Worm (Caenorhabditis elegans): ENCODE measurements around the gene F17A9.5.

The F17A9.5 gene

DNA sequence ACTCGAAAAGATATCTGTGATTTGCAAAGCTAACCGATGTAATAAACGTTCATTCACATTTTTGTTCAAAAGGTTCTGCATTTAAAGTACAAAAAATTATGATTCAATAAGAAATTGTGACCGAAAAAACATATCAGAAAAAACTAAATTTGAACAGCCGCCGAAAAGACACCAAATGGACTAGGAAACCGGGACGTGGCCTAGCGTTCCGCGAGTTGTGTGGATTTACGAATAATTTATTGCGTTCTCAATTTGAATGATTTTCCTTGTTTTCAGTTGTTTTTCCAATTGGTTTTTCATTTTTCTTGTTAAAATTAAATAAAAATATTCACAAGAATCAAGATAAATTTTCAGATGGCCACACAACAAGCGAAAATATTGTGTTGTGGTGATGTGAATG is 5.3 kb downstream of the F17A9.5 start, which contains the start of gene cwf-19L1 (continued):
- TF ChIP-seq blmp-1 (tag; optimal IDR thresholded peaks at IDR 0.05; ENCODE audit: insufficient read depth) (no peak), unc-55 (GFP tag; optimal IDR thresholded peaks at IDR 0.05) (peak; percentile 83), peb-1 (tag; optimal IDR thresholded peaks at IDR 0.05) (no peak), nhr-129 (tag; optimal IDR thresholded peaks at IDR 0.05) (peak; percentile 48), ama-1 (optimal IDR thresholded peaks at IDR 0.05) (peak; percentile 24), R02D3.7 (tag; optimal IDR thresholded peaks at IDR 0.05) (peak; percentile 65), ztf-1 (GFP tag; conservative IDR thresholded peaks at IDR 0.05) (no peak), sem-4 (tag; optimal IDR thresholded peaks at IDR 0.05) (peak; percentile 22), nhr-12 (tag; optimal IDR thresholded peaks at IDR 0.05) (no peak), egl-27 (tag; optimal IDR thresholded peaks at IDR 0.05) (no peak), sma-3 (GFP tag; optimal IDR thresholded peaks at IDR 0.05) (peak; percentile 35), mbf-1 (tag; optimal IDR thresholded peaks at IDR 0.05) (no peak), lin-11 (tag; optimal IDR thresholded peaks at IDR 0.05) (no peak), nhr-23 (tag; optimal IDR thresholded peaks at IDR 0.05) (no peak), elt-1 (tag; optimal IDR thresholded peaks at IDR 0.05) (no peak), lin-13 (GFP tag; optimal IDR thresholded peaks at IDR 0.05) (peak; percentile 35), mab-5 (tag; optimal IDR thresholded peaks at IDR 0.05) (peak; percentile 90), aly-2 (tag; optimal IDR thresholded peaks at IDR 0.05) (no peak), gmeb-1 (tag; optimal IDR thresholded peaks at IDR 0.05) (peak; percentile 93), sma-9 (GFP tag; optimal IDR thresholded peaks at IDR 0.05) (peak; percentile 84), sma-9 (tag; optimal IDR thresholded peaks at IDR 0.05) (no peak), F13H6.1 (tag; optimal IDR thresholded peaks at IDR 0.05) (peak; percentile 41)

DNA sequence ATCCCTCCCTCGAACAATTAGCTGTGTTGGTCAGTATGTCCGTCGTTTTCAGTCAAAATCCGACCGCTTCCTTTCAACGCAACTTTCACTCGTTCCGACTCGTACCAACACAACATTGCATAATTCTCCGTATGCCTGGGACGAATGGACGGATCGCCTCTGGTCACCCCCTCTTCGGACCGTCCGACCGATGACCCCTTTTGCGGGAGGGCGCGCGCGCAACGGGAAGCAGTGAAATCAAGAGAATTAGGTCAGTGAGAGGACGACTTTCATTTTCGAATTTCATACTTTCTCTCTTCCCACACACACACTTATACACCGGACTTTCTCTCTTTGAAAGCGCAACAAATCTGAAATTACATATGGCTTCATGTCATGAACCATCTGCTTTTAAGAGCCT is 7.4 kb downstream of the F17A9.5 start, which contains the start of gene atf-8:
Gene atf-8 (plus strand): TSS at position 234 of the 400 bp plus-strand sequence.
- TF ChIP-seq nhr-237 (tag; optimal IDR thresholded peaks at IDR 0.05) (no peak), blmp-1 (tag; optimal IDR thresholded peaks at IDR 0.05; ENCODE audit: insufficient read depth) (peak; percentile 98)

DNA sequence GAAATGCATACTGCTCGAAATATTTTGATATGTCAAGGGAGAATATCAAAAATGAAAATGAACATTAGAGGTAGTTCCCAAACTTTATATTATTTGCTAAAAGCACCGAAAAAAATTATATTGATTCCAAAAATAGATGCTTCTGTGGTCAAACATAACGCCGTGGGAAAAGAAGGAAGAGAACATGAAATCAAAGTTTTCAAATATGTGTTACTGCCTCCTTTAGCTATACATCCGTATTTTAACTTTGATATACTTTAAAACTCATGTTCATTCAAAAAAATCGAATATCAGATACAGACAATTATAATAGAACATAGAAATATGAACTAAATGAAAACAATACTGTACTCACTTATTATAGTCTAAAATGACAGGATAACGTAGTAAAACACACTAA is 9.4 kb downstream of the F17A9.5 start, which contains the start of gene Y38A10A.11:
Gene Y38A10A.11 (minus strand): TSS at position 101 of the 400 bp plus-strand sequence.
- TF ChIP-seq nhr-21 (tag; optimal IDR thresholded peaks at IDR 0.05) (no peak), crh-2 (tag; optimal IDR thresholded peaks at IDR 0.05) (no peak), lin-11 (tag; optimal IDR thresholded peaks at IDR 0.05) (no peak), ceh-16 (tag; optimal IDR thresholded peaks at IDR 0.05) (no peak), ztf-4 (tag; optimal IDR thresholded peaks at IDR 0.05) (no peak), nhr-6 (tag; optimal IDR thresholded peaks at IDR 0.05) (no peak), mdl-1 (tag; optimal IDR thresholded peaks at IDR 0.05) (no peak), nhr-23 (tag; optimal IDR thresholded peaks at IDR 0.05) (no peak), unc-55 (GFP tag; optimal IDR thresholded peaks at IDR 0.05) (no peak), mbf-1 (tag; optimal IDR thresholded peaks at IDR 0.05) (no peak)

DNA sequence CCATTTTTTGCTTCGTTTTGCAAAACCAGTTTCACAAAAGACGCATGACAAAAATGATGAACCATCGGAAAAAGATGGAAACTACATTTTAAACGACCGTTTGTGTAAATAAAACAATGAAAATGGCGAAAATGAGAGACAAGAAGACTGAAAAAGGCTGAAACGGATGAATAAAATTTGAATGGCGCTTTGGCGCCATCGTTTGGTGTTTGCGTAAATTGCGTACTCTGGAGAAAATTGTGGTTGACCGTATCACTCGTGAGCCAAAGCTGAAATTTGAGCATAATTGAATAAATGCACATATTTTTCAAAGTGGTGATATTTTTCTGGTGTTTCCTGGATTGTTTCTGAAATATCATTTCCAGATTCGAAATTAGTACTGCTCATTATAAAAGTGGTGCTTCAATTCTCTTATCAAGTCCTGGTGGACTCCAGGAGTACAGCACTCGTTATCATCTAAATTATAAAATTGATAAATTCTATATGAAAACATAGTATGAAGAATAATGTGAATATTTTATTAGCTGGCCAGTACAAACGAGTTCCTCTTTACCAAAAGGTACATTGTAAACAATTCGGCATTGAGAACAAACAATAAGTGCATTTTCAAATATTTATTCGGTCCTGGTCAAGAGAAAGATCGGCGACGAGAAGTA is 11.4 kb downstream of the F17A9.5 start:
- TF ChIP-seq fos-1 (tag; optimal IDR thresholded peaks at IDR 0.05) (peak; percentile 43), lsy-2 (tag; optimal IDR thresholded peaks at IDR 0.05) (peak in 1 of 2 experiments; percentile 39), ztf-1 (GFP tag; conservative IDR thresholded peaks at IDR 0.05) (no peak), elt-1 (tag; optimal IDR thresholded peaks at IDR 0.05) (no peak), ceh-82 (tag; optimal IDR thresholded peaks at IDR 0.05) (no peak)

DNA sequence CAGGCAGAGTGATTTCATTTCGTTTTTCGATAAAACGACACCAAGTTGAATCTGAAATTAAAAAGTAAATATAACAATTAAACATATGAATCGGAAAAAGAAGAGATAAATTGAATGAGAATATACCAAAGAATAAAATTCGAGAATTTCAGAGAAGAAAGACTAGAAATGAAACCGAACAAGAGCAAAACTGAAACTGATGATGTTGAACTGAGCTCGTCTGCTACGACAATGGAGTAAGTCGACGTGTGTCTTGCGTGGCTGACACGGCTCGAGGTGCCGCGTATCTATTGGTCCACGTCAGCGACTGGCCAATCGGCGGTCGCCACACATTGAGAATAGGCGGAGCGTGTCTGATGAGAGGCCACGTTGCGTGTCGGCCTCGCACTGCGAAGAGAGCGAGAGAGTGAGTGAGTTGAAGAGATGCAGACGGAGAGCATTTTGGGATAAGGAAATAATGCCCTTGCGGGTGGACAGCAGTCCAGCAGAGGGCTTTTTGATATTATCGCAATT is 12.2 kb downstream of the F17A9.5 start, which contains the start of gene crt-1:
Gene crt-1 (minus strand): TSS at position 51 of the 513 bp plus-strand sequence.
- TF ChIP-seq peb-1 (tag; optimal IDR thresholded peaks at IDR 0.05) (no peak), fos-1 (tag; optimal IDR thresholded peaks at IDR 0.05) (peak; percentile 76), lin-13 (GFP tag; optimal IDR thresholded peaks at IDR 0.05) (peak; percentile 95), blmp-1 (tag; optimal IDR thresholded peaks at IDR 0.05; ENCODE audit: insufficient read depth) (no peak), mbf-1 (tag; optimal IDR thresholded peaks at IDR 0.05) (no peak), F13H6.1 (tag; optimal IDR thresholded peaks at IDR 0.05) (peak; percentile 90), crh-2 (tag; optimal IDR thresholded peaks at IDR 0.05) (peak; percentile 100), ztf-1 (GFP tag; conservative IDR thresholded peaks at IDR 0.05) (no peak), lsy-2 (tag; optimal IDR thresholded peaks at IDR 0.05) (peak; percentile 89 to 95), nhr-23 (tag; optimal IDR thresholded peaks at IDR 0.05) (no peak), C34F6.9 (tag; optimal IDR thresholded peaks at IDR 0.05) (peak; percentile 95), lin-39 (tag; optimal IDR thresholded peaks at IDR 0.05) (no peak), aly-2 (tag; optimal IDR thresholded peaks at IDR 0.05) (no peak), nhr-237 (tag; optimal IDR thresholded peaks at IDR 0.05) (no peak), ceh-16 (tag; optimal IDR thresholded peaks at IDR 0.05) (peak; percentile 67), egl-27 (tag; optimal IDR thresholded peaks at IDR 0.05) (peak; percentile 73), ztf-4 (tag; optimal IDR thresholded peaks at IDR 0.05) (peak; percentile 70), ZK546.5 (tag; optimal IDR thresholded peaks at IDR 0.05) (no peak), ceh-82 (tag; optimal IDR thresholded peaks at IDR 0.05) (peak; percentile 40), zag-1 (tag; optimal IDR thresholded peaks at IDR 0.05) (peak; percentile 60), sem-4 (tag; optimal IDR thresholded peaks at IDR 0.05) (peak; percentile 89), lin-11 (tag; optimal IDR thresholded peaks at IDR 0.05) (peak; percentile 90), dmd-4 (tag; optimal IDR thresholded peaks at IDR 0.05) (no peak), snpc-4 (tag; optimal IDR thresholded peaks at IDR 0.05) (peak; percentile 57), nhr-129 (tag; optimal IDR thresholded peaks at IDR 0.05) (peak; percentile 93), nhr-11 (tag; optimal IDR thresholded peaks at IDR 0.05) (no peak), skn-1 (tag; optimal IDR thresholded peaks at IDR 0.05) (peak; percentile 61), gmeb-1 (tag; optimal IDR thresholded peaks at IDR 0.05) (peak; percentile 87), R02D3.7 (tag; optimal IDR thresholded peaks at IDR 0.05) (peak; percentile 56), mdl-1 (tag; optimal IDR thresholded peaks at IDR 0.05) (peak in 1 of 2 experiments; percentile 85), unc-55 (GFP tag; optimal IDR thresholded peaks at IDR 0.05) (peak; percentile 79), elt-1 (tag; optimal IDR thresholded peaks at IDR 0.05) (no peak)
